Worm (Caenorhabditis elegans) whole organism, L1 larva: ENCODE results near the gene nhx-2.

ENCODE experiments used
- C34B4.2 ChIP-seq: sonication (generic microtip); optimal IDR thresholded peaks from 2 replicates; lab custom pipeline; 2017; ENCODE audit warnings: mild to moderate bottlenecking, missing genetic modification characterization, missing compliant biosample characterization
- ceh-63 ChIP-seq: fragments of 200-800 bp; sonication (Bioruptor generic); optimal IDR thresholded peaks from 2 replicates; lab custom pipeline; 2018; ENCODE audit warnings: mild to moderate bottlenecking, missing genetic modification characterization, missing compliant biosample characterization
- ceh-82 ChIP-seq, 3 experiments: fragments of 150-350 bp in 1 of 3; sonication (generic microtip) in 2 of 3; optimal IDR thresholded peaks; 2 replicates each; lab custom pipeline; 2014 to 2017; ENCODE audit warnings: missing biosample characterization in 3 of 3, missing genetic modification characterization in 3 of 3
- mdl-1 ChIP-seq, 2 experiments: fragments of 150-350 bp; optimal IDR thresholded peaks; 2 replicates each; lab custom pipeline; 2014 to 2017; ENCODE audit warnings: missing biosample characterization in 2 of 2, missing genetic modification characterization in 2 of 2, inconsistent platforms in 1 of 2
- nhr-237 ChIP-seq: fragments of 150-350 bp; optimal IDR thresholded peaks from 2 replicates; lab custom pipeline; 2014; ENCODE audit warnings: missing biosample characterization, missing genetic modification characterization
- skn-1 ChIP-seq: fragments of 150-350 bp; optimal IDR thresholded peaks from 2 replicates; lab custom pipeline; 2014; ENCODE audit warnings: missing biosample characterization, missing genetic modification characterization
- unc-130 ChIP-seq: fragments of 150-350 bp; optimal IDR thresholded peaks from 2 replicates; lab custom pipeline; 2017; ENCODE audit warnings: missing biosample characterization, missing genetic modification characterization, inconsistent platforms
- zag-1 ChIP-seq: fragments of 150-350 bp; optimal IDR thresholded peaks from 2 replicates; lab custom pipeline; 2014; ENCODE audit warnings: missing biosample characterization, missing genetic modification characterization
- ztf-11 ChIP-seq, 2 experiments: sonication (generic microtip); optimal IDR thresholded peaks; 2 replicates each; lab custom pipeline; 2016 to 2017; ENCODE audit warnings: missing genetic modification characterization in 2 of 2, missing biosample characterization in 1 of 2, missing compliant biosample characterization in 1 of 2

- TF ChIP-seq C34B4.2 (tag; lab: Kevin White, UChicago) (no peak), zag-1 (tag; lab: Kevin White, UChicago) (no peak), skn-1 (tag; lab: Kevin White, UChicago) (no peak), ceh-63 (GFP tag; lab: Kevin White, UChicago) (no peak), unc-130 (no peak), mdl-1 (tag; optimal IDR thresholded peaks at IDR 0.05; lab: Kevin White, UChicago) (no peak), nhr-237 (tag; lab: Kevin White, UChicago) (no peak), ztf-11 (tag; optimal IDR thresholded peaks at IDR 0.05; lab: Kevin White, UChicago) (no peak), ceh-82 (tag; optimal IDR thresholded peaks at IDR 0.05; lab: Kevin White, UChicago) (no peak)
Observed at ce11 chrII:7663704-7664660, 29.8 kb downstream of the nhx-2 start, which contains the start of the genes F18A1.7 and rpa-1.
